Fruit fly (Drosophila melanogaster): ENCODE results near the gene CG9147.
A peak's percentile ranks its signal among the peaks of the same experiment; 100 is the strongest.

The CG9147 gene

dm6 chr2L:6092300-6092699 is 26.5 kb downstream of the CG9147 start (continued):
- TF ChIP-seq seq (GFP tag; IDR thresholded peaks at IDR 0.05) (peak; percentile 65; the same call in 1 of the 2 replicates), fu2 (GFP tag; optimal IDR thresholded peaks at IDR 0.05) (no peak), onecut (GFP tag; IDR thresholded peaks at IDR 0.05) (peak; percentile 32; the same call in 1 of the 2 replicates), sna (GFP tag; IDR thresholded peaks at IDR 0.05; ENCODE audit: partially characterized antibody) (no peak), CG7271 (tag; optimal IDR thresholded peaks at IDR 0.05) (peak; percentile 11), vnd (GFP tag; IDR thresholded peaks at IDR 0.05; ENCODE audit: partially characterized antibody) (no peak), CG2116 (GFP tag; optimal IDR thresholded peaks at IDR 0.05) (no peak), Atf6 (GFP tag; IDR thresholded peaks at IDR 0.05) (0 out of 2 replicates have a peak, but pooled peaks have one; percentile 14), CG13296 (GFP tag; optimal IDR thresholded peaks at IDR 0.05) (peak; percentile 33), CG18599 (GFP tag; optimal IDR thresholded peaks at IDR 0.05) (peak; percentile 25), Lim3 (GFP tag; IDR thresholded peaks at IDR 0.05) (no peak)

- TF ChIP-seq ken (GFP tag; IDR thresholded peaks at IDR 0.05) (0 out of 3 replicates have a peak, but pooled peaks have one; percentile 24), sens (GFP tag) (peak; percentile 83), Dfd (GFP tag; optimal IDR thresholded peaks at IDR 0.05) (no peak), slbo (GFP tag; IDR thresholded peaks at IDR 0.05) (0 out of 2 replicates have a peak, but pooled peaks have one; percentile 32), otp (GFP tag; IDR thresholded peaks at IDR 0.05) (no peak), CG11093 (GFP tag; IDR thresholded peaks at IDR 0.05) (no peak), cwo (GFP tag; optimal IDR thresholded peaks at IDR 0.05) (no peak), CG7987 (GFP tag; optimal IDR thresholded peaks at IDR 0.05) (no peak), phol (tag; optimal IDR thresholded peaks at IDR 0.05) (peak; percentile 51), Abd-B (GFP tag; optimal IDR thresholded peaks at IDR 0.05) (no peak), Opbp (GFP tag; IDR thresholded peaks at IDR 0.05; ENCODE audit: partially characterized antibody) (peak; percentile 97), Dbx (GFP tag; IDR thresholded peaks at IDR 0.05) (peak; percentile 56; the same call in 2 of the 3 replicates), CG34376 (GFP tag; optimal IDR thresholded peaks at IDR 0.05) (peak; percentile 60), CG32767 (GFP tag; IDR thresholded peaks at IDR 0.05) (no peak), ato (GFP tag; IDR thresholded peaks at IDR 0.05; ENCODE audit: partially characterized antibody) (peak; percentile 95), CG15269 (tag; optimal IDR thresholded peaks at IDR 0.05) (no peak), CG13624 (GFP tag; optimal IDR thresholded peaks at IDR 0.05) (peak; percentile 68), CG10565 (GFP tag; optimal IDR thresholded peaks at IDR 0.05) (no peak), ash1 (GFP tag; optimal IDR thresholded peaks at IDR 0.05) (peak; percentile 28), psq (GFP tag; optimal IDR thresholded peaks at IDR 0.05) (no peak), CG1233 (GFP tag; optimal IDR thresholded peaks at IDR 0.05) (no peak), lov (optimal IDR thresholded peaks at IDR 0.05) (no peak), lov (GFP tag; IDR thresholded peaks at IDR 0.05) (no peak), so (GFP tag; IDR thresholded peaks at IDR 0.05) (no peak), CG8765 (GFP tag; IDR thresholded peaks at IDR 0.05) (no peak), pho (GFP tag; optimal IDR thresholded peaks at IDR 0.05) (peak; percentile 69), CG2129 (GFP tag; IDR thresholded peaks at IDR 0.05; ENCODE audit: partially characterized antibody) (peak; percentile 89), bowl (GFP tag; IDR thresholded peaks at IDR 0.05) (no peak), Ada2b (GFP tag; IDR thresholded peaks at IDR 0.05) (no peak), CoRest (tag; optimal IDR thresholded peaks at IDR 0.05) (peak; percentile 33), CG1647 (GFP tag; optimal IDR thresholded peaks at IDR 0.05) (peak; percentile 13), chn (GFP tag; optimal IDR thresholded peaks at IDR 0.05) (peak; percentile 30), CG12299 (tag; optimal IDR thresholded peaks at IDR 0.05) (no peak), knrl (GFP tag; IDR thresholded peaks at IDR 0.05; ENCODE audit: partially characterized antibody) (peak; percentile 94), ems (GFP tag; optimal IDR thresholded peaks at IDR 0.05) (no peak), zen (tag; optimal IDR thresholded peaks at IDR 0.05) (peak; percentile 63), CG1792 (GFP tag; optimal IDR thresholded peaks at IDR 0.05) (peak; percentile 15)
These were observed 32.9 kb downstream of the CG9147 start, which contains the start of gene CG9175 for dm6 chr2L:6098479-6099269. CG9175 (minus strand) TSS chr2L:6098966.

All from whole organism, embryonic.